Worm (Caenorhabditis elegans) whole organism, midembryonic: ENCODE measurements around the gene D2045.5.

Experiments
- flt-1 ChIP-seq: fragments of 200-800 bp; sonication (Bioruptor generic); IDR thresholded peaks from 2 replicates; pipeline ENCODE4 v1.3.6; 2022; ENCODE audit warnings: missing genetic modification characterization, missing compliant biosample characterization
- klf-2 ChIP-seq: fragments of 200-800 bp; sonication (Bioruptor generic); conservative IDR thresholded peaks from 2 replicates; pipeline ENCODE4 v1.3.6; 2022; ENCODE audit warnings: missing genetic modification reagents, missing genetic modification characterization, missing compliant biosample characterization

DNA sequence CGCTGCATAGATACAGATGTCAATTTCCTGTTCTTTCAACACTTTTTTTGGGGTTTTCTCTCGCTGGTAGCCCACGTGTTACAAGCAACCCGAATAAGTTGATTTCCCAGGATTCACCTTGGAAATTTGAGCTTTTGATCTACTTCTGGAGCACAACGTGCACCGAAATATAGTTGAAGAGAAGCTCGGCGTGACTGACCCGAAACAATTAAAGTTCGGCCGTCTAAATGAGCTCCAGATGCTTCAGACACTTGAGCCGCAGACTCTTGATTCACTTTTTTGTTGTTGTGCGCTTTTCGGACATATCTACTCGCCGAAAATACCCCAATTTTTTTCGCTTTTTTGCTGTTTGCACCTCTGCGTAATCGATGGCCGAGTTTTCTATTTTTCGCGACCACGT lies 49.5 kb upstream of the D2045.5 start:
- no peak for TF ChIP-seq flt-1 (GFP tag; lab: Robert Waterston, UW)
- TF ChIP-seq klf-2: no peak
